Fruit fly (Drosophila melanogaster) whole organism, embryonic: Measurements from ENCODE around the gene CG2772.

ENCODE experiments used
- BEAF-32 ChIP-seq: fragments of 200-800 bp; sonication (Bioruptor generic); optimal IDR thresholded peaks from 3 replicates; lab custom pipeline; 2017; ENCODE audit warnings: missing biosample characterization, missing genetic modification characterization, mild to moderate bottlenecking, moderate library complexity, missing genetic modification reagents
- Blimp-1 ChIP-seq: fragments of 200-800 bp; sonication (Bioruptor generic); optimal IDR thresholded peaks from 3 replicates; lab custom pipeline; 2018; ENCODE audit warnings: missing biosample characterization, missing genetic modification characterization, mild to moderate bottlenecking, moderate library complexity, missing genetic modification reagents
- CG10274 ChIP-seq: fragments of 200-800 bp; sonication (Bioruptor generic); optimal IDR thresholded peaks from 3 replicates; lab custom pipeline; 2017; ENCODE audit warnings: missing biosample characterization, mild to moderate bottlenecking, missing genetic modification characterization
- CG14014 ChIP-seq: fragments of 200-800 bp; sonication (Bioruptor generic); IDR thresholded peaks from 2 replicates; pipeline ENCODE4 v1.3.6; 2022; ENCODE audit warnings: missing biosample characterization, missing genetic modification characterization
- CG15011 ChIP-seq: fragments of 200-800 bp; sonication (Bioruptor generic); optimal IDR thresholded peaks from 3 replicates; lab custom pipeline; 2018; ENCODE audit warnings: missing biosample characterization, mild to moderate bottlenecking, missing genetic modification characterization
- CG15696 ChIP-seq: fragments of 200-800 bp; sonication (Bioruptor generic); optimal IDR thresholded peaks from 2 replicates; lab custom pipeline; 2019; ENCODE audit warnings: missing biosample characterization, mild to moderate bottlenecking, missing genetic modification characterization, moderate library complexity
- CG17568 ChIP-seq: fragments of 200-800 bp; sonication (Bioruptor generic); optimal IDR thresholded peaks from 2 replicates; lab custom pipeline; 2018; ENCODE audit warnings: missing biosample characterization, mild to moderate bottlenecking, missing genetic modification characterization, moderate library complexity
- CG17802 ChIP-seq: fragments of 200-800 bp; sonication (Bioruptor generic); optimal IDR thresholded peaks from 2 replicates; lab custom pipeline; 2018; ENCODE audit warnings: missing biosample characterization, mild to moderate bottlenecking, missing genetic modification characterization, moderate library complexity
- CG17829 ChIP-seq: fragments of 200-800 bp; optimal IDR thresholded peaks from 2 replicates; lab custom pipeline; 2019; ENCODE audit warnings: missing biosample characterization, mild to moderate bottlenecking, missing genetic modification characterization, moderate library complexity
- CG31365 ChIP-seq: fragments of 200-800 bp; sonication (Bioruptor generic); optimal IDR thresholded peaks from 2 replicates; lab custom pipeline; 2018; ENCODE audit warnings: missing biosample characterization, mild to moderate bottlenecking, missing genetic modification characterization
- CG34376 ChIP-seq: fragments of 200-800 bp; sonication (Bioruptor generic); optimal IDR thresholded peaks from 2 replicates; lab custom pipeline; 2018; ENCODE audit warnings: missing biosample characterization, mild to moderate bottlenecking, missing genetic modification characterization
- CG3838 ChIP-seq: fragments of 200-800 bp; sonication (Bioruptor generic); optimal IDR thresholded peaks from 3 replicates; lab custom pipeline; 2016; ENCODE audit warnings: missing biosample characterization, missing genetic modification characterization
- CG3847 ChIP-seq: fragments of 200-800 bp; sonication (Bioruptor generic); IDR thresholded peaks from 2 replicates; pipeline ENCODE4 v1.3.6; 2022; ENCODE audit warnings: missing biosample characterization, missing genetic modification characterization
- CG4404 ChIP-seq: fragments of 200-800 bp; sonication (Bioruptor generic); IDR thresholded peaks from 2 replicates; pipeline ENCODE4 v1.3.6; 2022; ENCODE audit warnings: missing biosample characterization, missing genetic modification characterization
- CoRest ChIP-seq: fragments of 200-800 bp; sonication (Bioruptor generic); optimal IDR thresholded peaks from 3 replicates; lab custom pipeline; 2018; ENCODE audit warnings: missing biosample characterization, mild to moderate bottlenecking, missing genetic modification characterization, moderate library complexity
- Dfd ChIP-seq, 2 experiments: fragments of >200 bp; optimal IDR thresholded peaks; 2 replicates each; lab custom pipeline; 2017; ENCODE audit warnings: missing biosample characterization in 2 of 2, missing genetic modification characterization in 2 of 2
- Doc2 ChIP-seq: fragments of 200-800 bp; sonication (Bioruptor generic); IDR thresholded peaks from 2 replicates; pipeline ENCODE4 v1.3.6; 2022; ENCODE audit warnings: missing biosample characterization, missing genetic modification characterization
- Eip74EF ChIP-seq, 2 experiments: fragments of 200-800 bp in 1 of 2; fragments of >200 bp in 1 of 2; sonication (Bioruptor generic) in 1 of 2; optimal IDR thresholded peaks; 2 replicates each; lab custom pipeline; 2017 to 2019; ENCODE audit warnings: missing biosample characterization in 2 of 2, missing genetic modification characterization in 2 of 2, mild to moderate bottlenecking in 1 of 2, moderate library complexity in 1 of 2
- Fer3 ChIP-seq: fragments of 200-800 bp; sonication (Bioruptor generic); optimal IDR thresholded peaks from 2 replicates; lab custom pipeline; 2018; ENCODE audit warnings: missing biosample characterization, mild to moderate bottlenecking, missing genetic modification characterization, moderate library complexity
- Gug ChIP-seq: fragments of 200-800 bp; sonication (Bioruptor generic); IDR thresholded peaks from 4 replicates; pipeline ENCODE4 v1.3.6; 2022; ENCODE audit warnings: missing biosample characterization, missing genetic modification characterization
- Kr ChIP-seq: fragments of 200-800 bp; sonication (Bioruptor generic); optimal IDR thresholded peaks from 2 replicates; lab custom pipeline; 2017; ENCODE audit warnings: missing biosample characterization, mild to moderate bottlenecking, missing genetic modification characterization
- MTF-1 ChIP-seq: fragments of 200-800 bp; sonication (Bioruptor generic); optimal IDR thresholded peaks from 2 replicates; lab custom pipeline; 2018; ENCODE audit warnings: missing biosample characterization, mild to moderate bottlenecking, missing genetic modification characterization, borderline replicate concordance
- Meics ChIP-seq: fragments of 200-800 bp; sonication (Bioruptor generic); optimal IDR thresholded peaks from 2 replicates; lab custom pipeline; 2017; ENCODE audit warnings: missing biosample characterization, mild to moderate bottlenecking, missing genetic modification characterization
- NFAT ChIP-seq: fragments of 200-800 bp; sonication (Bioruptor generic); IDR thresholded peaks from 2 replicates; pipeline ENCODE4 v1.3.6; 2022; ENCODE audit warnings: missing biosample characterization, missing genetic modification characterization
- Oli ChIP-seq: fragments of 200-800 bp; sonication (Bioruptor generic); optimal IDR thresholded peaks from 2 replicates; lab custom pipeline; 2018; ENCODE audit warnings: missing biosample characterization, mild to moderate bottlenecking, missing genetic modification characterization, moderate library complexity
- Sox102F ChIP-seq: fragments of 200-800 bp; sonication (Bioruptor generic); optimal IDR thresholded peaks from 2 replicates; lab custom pipeline; 2018; ENCODE audit warnings: missing biosample characterization, mild to moderate bottlenecking, missing genetic modification characterization, moderate library complexity
- Spps ChIP-seq: fragments of 200-800 bp; sonication (Bioruptor generic); optimal IDR thresholded peaks from 2 replicates; lab custom pipeline; 2018; ENCODE audit warnings: missing biosample characterization, mild to moderate bottlenecking, missing genetic modification characterization
- Stat92E ChIP-seq, 3 experiments: fragments of >200 bp in 2 of 3; fragments of 200-800 bp in 1 of 3; sonication (Bioruptor generic) in 1 of 3; optimal IDR thresholded peaks; 2 replicates each; lab custom pipeline; 2017 to 2019; ENCODE audit warnings: missing biosample characterization in 3 of 3, missing genetic modification characterization in 3 of 3, mild to moderate bottlenecking in 1 of 3, moderate library complexity in 1 of 3
- Xrp1 ChIP-seq: fragments of 200-800 bp; sonication (Bioruptor generic); IDR thresholded peaks from 2 replicates; pipeline ENCODE4 v1.3.6; 2022; ENCODE audit warnings: missing biosample characterization, missing genetic modification characterization
- amos ChIP-seq: fragments of 200-800 bp; sonication (Bioruptor generic); IDR thresholded peaks from 2 replicates; pipeline ENCODE4 v1.3.6; 2022; ENCODE audit warnings: missing biosample characterization, missing genetic modification characterization; ENCODE audit not compliant: partially characterized antibody
- ase ChIP-seq: fragments of 200-800 bp; sonication (Bioruptor generic); IDR thresholded peaks from 3 replicates; pipeline ENCODE4 v1.3.6; 2022; ENCODE audit warnings: missing biosample characterization, missing genetic modification characterization
- btn ChIP-seq: fragments of 200-800 bp; sonication (Bioruptor generic); optimal IDR thresholded peaks from 2 replicates; lab custom pipeline; 2016; ENCODE audit warnings: missing biosample characterization, missing genetic modification characterization
- cas ChIP-seq: fragments of 200-800 bp; sonication (Bioruptor generic); IDR thresholded peaks from 2 replicates; pipeline ENCODE4 v1.3.6; 2022; ENCODE audit warnings: missing biosample characterization, missing genetic modification characterization
- chinmo ChIP-seq: fragments of 200-800 bp; sonication (Bioruptor generic); IDR thresholded peaks from 4 replicates; pipeline ENCODE4 v1.3.6; 2022; ENCODE audit warnings: missing biosample characterization, missing genetic modification characterization; ENCODE audit not compliant: partially characterized antibody
- ci ChIP-seq: fragments of 200-800 bp; sonication (Bioruptor generic); IDR thresholded peaks from 3 replicates; pipeline ENCODE4 v1.3.6; 2022; ENCODE audit warnings: missing biosample characterization, missing genetic modification characterization
- cwo ChIP-seq: fragments of 200-800 bp; sonication (Bioruptor generic); optimal IDR thresholded peaks from 3 replicates; lab custom pipeline; 2017; ENCODE audit warnings: missing biosample characterization, missing genetic modification characterization, mild to moderate bottlenecking, moderate library complexity, missing genetic modification reagents
- da ChIP-seq: fragments of 200-800 bp; sonication (Bioruptor generic); optimal IDR thresholded peaks from 2 replicates; lab custom pipeline; 2016; ENCODE audit warnings: missing biosample characterization, missing genetic modification characterization
- emc ChIP-seq: fragments of 200-800 bp; sonication (Bioruptor generic); optimal IDR thresholded peaks from 2 replicates; lab custom pipeline; 2016; ENCODE audit warnings: missing biosample characterization, missing genetic modification characterization
- fd102C ChIP-seq: fragments of 200-800 bp; sonication (Bioruptor generic); optimal IDR thresholded peaks from 2 replicates; lab custom pipeline; 2018; ENCODE audit warnings: missing biosample characterization, mild to moderate bottlenecking, missing genetic modification characterization, moderate library complexity
- hb ChIP-seq: fragments of 200-800 bp; sonication (Bioruptor generic); IDR thresholded peaks from 3 replicates; pipeline ENCODE4 v1.3.6; 2022; ENCODE audit warnings: missing biosample characterization, missing genetic modification characterization; ENCODE audit not compliant: partially characterized antibody
- jing ChIP-seq: fragments of 200-800 bp; sonication (Bioruptor generic); optimal IDR thresholded peaks from 2 replicates; lab custom pipeline; 2018; ENCODE audit warnings: missing biosample characterization, mild to moderate bottlenecking, missing genetic modification characterization
- lmd ChIP-seq: fragments of 200-800 bp; sonication (Bioruptor generic); IDR thresholded peaks from 2 replicates; pipeline ENCODE4 v1.3.6; 2022; ENCODE audit warnings: missing biosample characterization, missing genetic modification characterization
- nerfin-1 ChIP-seq: fragments of 200-800 bp; sonication (Bioruptor generic); optimal IDR thresholded peaks from 3 replicates; lab custom pipeline; 2019; ENCODE audit warnings: missing biosample characterization, mild to moderate bottlenecking, missing genetic modification characterization, moderate library complexity
- onecut ChIP-seq: fragments of 200-800 bp; sonication (Bioruptor generic); IDR thresholded peaks from 2 replicates; pipeline ENCODE4 v1.3.6; 2022; ENCODE audit warnings: missing biosample characterization, missing genetic modification characterization
- pb ChIP-seq: fragments of 200-800 bp; sonication (Bioruptor generic); optimal IDR thresholded peaks from 3 replicates; lab custom pipeline; 2016; ENCODE audit warnings: missing biosample characterization, missing genetic modification characterization
- pzg ChIP-seq: fragments of 200-800 bp; sonication (Bioruptor generic); optimal IDR thresholded peaks from 3 replicates; lab custom pipeline; 2018; ENCODE audit warnings: missing biosample characterization, mild to moderate bottlenecking, missing genetic modification characterization, moderate library complexity
- sens ChIP-seq: fragments of 200-800 bp; sonication (Bioruptor generic); peaks from one replicate; lab custom pipeline; 2016; ENCODE audit warnings: missing biosample characterization, missing genetic modification characterization
- sqz ChIP-seq: fragments of 200-800 bp; sonication (Bioruptor generic); optimal IDR thresholded peaks from 3 replicates; lab custom pipeline; 2018; ENCODE audit warnings: missing biosample characterization, mild to moderate bottlenecking, missing genetic modification characterization
- vfl ChIP-seq: fragments of 200-800 bp; sonication (Bioruptor generic); optimal IDR thresholded peaks from 2 replicates; lab custom pipeline; 2016; ENCODE audit warnings: missing biosample characterization, missing genetic modification characterization
- yki ChIP-seq: fragments of >200 bp; optimal IDR thresholded peaks from 3 replicates; lab custom pipeline; 2018

Gene CG2772

dm6 chr2L:3397594-3398073 is 48.2 kb upstream of the CG2772 start, which contains the start of gene CG34175 (continued):
- TF ChIP-seq btn (GFP tag; lab: Kevin White, UChicago) (no peak), CG17568 (GFP tag; lab: Kevin White, UChicago) (peak; percentile 22), Doc2 (no peak), NFAT (GFP tag; lab: Robert Waterston, UW) (no peak), CG34376 (GFP tag; lab: Kevin White, UChicago) (no peak), CG3847 (GFP tag; lab: Robert Waterston, UW) (no peak), Sox102F (GFP tag; lab: Kevin White, UChicago) (peak; percentile 36), jing (no peak), CG15696 (tag; lab: Kevin White, UChicago) (no peak), CG17802 (peak; percentile 5), BEAF-32 (GFP tag; lab: Kevin White, UChicago) (no peak), CG15011 (GFP tag; lab: Kevin White, UChicago) (peak; percentile 9), CG4404 (GFP tag; lab: Robert Waterston, UW) (no peak), lmd (GFP tag; lab: Robert Waterston, UW) (no peak), chinmo (GFP tag; lab: Robert Waterston, UW) (no peak), nerfin-1 (tag; lab: Kevin White, UChicago) (no peak), sqz (GFP tag; lab: Kevin White, UChicago) (no peak), CG10274 (no peak), vfl (no peak), CG14014 (no peak), cas (GFP tag; lab: Robert Waterston, UW) (no peak), pzg (GFP tag; lab: Kevin White, UChicago) (no peak), cwo (GFP tag; lab: Kevin White, UChicago) (no peak), Xrp1 (GFP tag; lab: Robert Waterston, UW) (no peak), amos (GFP tag; lab: Robert Waterston, UW) (no peak), CG17829 (tag; lab: Kevin White, UChicago) (no peak), Fer3 (tag; lab: Kevin White, UChicago) (no peak), fd102C (GFP tag; lab: Kevin White, UChicago) (no peak), Kr (GFP tag; lab: Kevin White, UChicago) (no peak), CG3838 (GFP tag; lab: Kevin White, UChicago) (no peak), pb (GFP tag; lab: Kevin White, UChicago) (no peak), Dfd (GFP tag; optimal IDR thresholded peaks at IDR 0.05; lab: Kevin White, UChicago) (no peak), yki (no peak), ci (GFP tag; lab: Robert Waterston, UW) (no peak), da (no peak), ase (no peak), Gug (GFP tag; lab: Robert Waterston, UW) (no peak), Oli (no peak), onecut (GFP tag; lab: Robert Waterston, UW) (no peak), Blimp-1 (GFP tag; lab: Kevin White, UChicago) (peak; percentile 51), Stat92E (GFP tag; optimal IDR thresholded peaks at IDR 0.05; lab: Kevin White, UChicago) (no peak), CG31365 (peak; percentile 16), Meics (peak; percentile 12), Spps (tag; lab: Kevin White, UChicago) (no peak), Eip74EF (GFP tag; optimal IDR thresholded peaks at IDR 0.05; lab: Kevin White, UChicago) (no peak), CoRest (tag; lab: Kevin White, UChicago) (peak; percentile 0), sens (GFP tag; lab: Kevin White, UChicago) (peak; percentile 78), hb (GFP tag; lab: Robert Waterston, UW) (no peak), MTF-1 (GFP tag; lab: Kevin White, UChicago) (no peak), emc (GFP tag; lab: Kevin White, UChicago) (no peak)
